Worm (Caenorhabditis elegans) whole organism, L1 larva: ENCODE results near the gene W08E12.9.

ENCODE experiments used
- blmp-1 ChIP-seq: fragments of 150-350 bp; optimal IDR thresholded peaks from 2 replicates; lab custom pipeline; 2014; ENCODE audit warnings: missing biosample characterization, missing genetic modification characterization
- ceh-82 ChIP-seq, 3 experiments: fragments of 150-350 bp in 1 of 3; sonication (generic microtip) in 2 of 3; optimal IDR thresholded peaks; 2 replicates each; lab custom pipeline; 2014 to 2017; ENCODE audit warnings: missing biosample characterization in 3 of 3, missing genetic modification characterization in 3 of 3
- elt-2 ChIP-seq: sonication (generic microtip); optimal IDR thresholded peaks from 2 replicates; lab custom pipeline; 2016; ENCODE audit warnings: missing genetic modification characterization, mild to moderate bottlenecking, inconsistent platforms, missing compliant biosample characterization, missing genetic modification reagents
- fkh-10 ChIP-seq: sonication (generic microtip); optimal IDR thresholded peaks from 2 replicates; lab custom pipeline; 2017; ENCODE audit warnings: missing biosample characterization, missing genetic modification reagents, missing genetic modification characterization
- lin-39 ChIP-seq: fragments of 150-350 bp; optimal IDR thresholded peaks from 2 replicates; lab custom pipeline; 2014; ENCODE audit warnings: missing biosample characterization, missing genetic modification reagents, missing genetic modification characterization
- lsy-2 ChIP-seq, 2 experiments: fragments of 150-350 bp; optimal IDR thresholded peaks; 2 replicates each; lab custom pipeline; 2014; ENCODE audit warnings: missing biosample characterization in 2 of 2, missing genetic modification characterization in 2 of 2
- pqm-1 ChIP-seq: sonication (generic microtip); optimal IDR thresholded peaks from 3 replicates; lab custom pipeline; 2017; ENCODE audit warnings: missing biosample characterization, missing genetic modification characterization
- snpc-4 ChIP-seq: fragments of 150-350 bp; optimal IDR thresholded peaks from 2 replicates; lab custom pipeline; 2014; ENCODE audit warnings: missing biosample characterization, missing genetic modification characterization
- unc-62 ChIP-seq: fragments of 150-350 bp; optimal IDR thresholded peaks from 2 replicates; lab custom pipeline; 2014; ENCODE audit warnings: missing biosample characterization, missing genetic modification reagents, missing genetic modification characterization
- vab-15 ChIP-seq: sonication (generic microtip); optimal IDR thresholded peaks from 2 replicates; lab custom pipeline; 2017; ENCODE audit warnings: missing genotype, mild to moderate bottlenecking, missing genetic modification characterization, missing compliant biosample characterization
- ztf-11 ChIP-seq, 2 experiments: sonication (generic microtip); optimal IDR thresholded peaks; 2 replicates each; lab custom pipeline; 2016 to 2017; ENCODE audit warnings: missing genetic modification characterization in 2 of 2, missing biosample characterization in 1 of 2, missing compliant biosample characterization in 1 of 2

DNA sequence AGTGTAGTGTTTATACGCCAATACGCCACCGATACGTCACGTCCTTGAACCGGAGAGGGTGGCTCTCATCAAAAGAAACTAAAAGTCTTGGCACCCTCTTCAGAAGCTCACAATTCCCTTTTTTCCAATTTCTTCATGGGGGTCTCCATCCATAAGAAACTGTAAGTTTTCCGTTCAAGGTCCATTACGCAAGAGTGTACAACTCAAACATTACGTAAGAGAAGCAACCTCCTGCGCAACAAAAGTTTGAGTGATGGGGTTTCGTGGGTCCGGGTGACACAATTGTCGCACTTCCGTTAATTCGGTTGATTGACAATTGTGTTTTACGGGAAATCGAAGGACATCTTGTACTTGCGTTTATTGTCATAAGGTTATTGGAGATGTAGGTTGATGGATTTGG, 28.5 kb downstream of the W08E12.9 start:
- TF ChIP-seq snpc-4 = no peak
- TF ChIP-seq blmp-1 (tag; lab: Kevin White, UChicago) = no peak
- TF ChIP-seq ceh-82 (tag; optimal IDR thresholded peaks at IDR 0.05; lab: Kevin White, UChicago) = no peak
- TF ChIP-seq elt-2 (tag; lab: Kevin White, UChicago) = no peak
- no peak for TF ChIP-seq pqm-1 (tag; lab: Kevin White, UChicago)
- no peak for TF ChIP-seq lin-39 (tag; lab: Kevin White, UChicago)
- TF ChIP-seq unc-62 = no peak
- no peak for TF ChIP-seq vab-15 (tag; lab: Kevin White, UChicago)
- TF ChIP-seq ztf-11 (tag; optimal IDR thresholded peaks at IDR 0.05; lab: Kevin White, UChicago) = no peak
- TF ChIP-seq lsy-2 (tag; optimal IDR thresholded peaks at IDR 0.05; lab: Kevin White, UChicago) = no peak
- TF ChIP-seq fkh-10 (GFP tag; lab: Kevin White, UChicago) = no peak
